Worm (Caenorhabditis elegans) whole organism, early embryonic: ENCODE results near the gene ptrg-1.

Experiments used
- ama-1 ChIP-seq: fragments of 150-350 bp; optimal IDR thresholded peaks from 2 replicates; lab custom pipeline; 2014
- ceh-36 ChIP-seq: sonication (generic microtip); optimal IDR thresholded peaks from 2 replicates; lab custom pipeline; 2016; ENCODE audit warnings: missing genetic modification characterization, inconsistent platforms, missing compliant biosample characterization
- flt-1 ChIP-seq: fragments of 200-800 bp; sonication (Bioruptor generic); IDR thresholded peaks from 2 replicates; pipeline ENCODE4 v1.3.6; 2022; ENCODE audit warnings: missing genetic modification characterization, missing compliant biosample characterization
- hmbx-1 ChIP-seq: sonication (generic microtip); optimal IDR thresholded peaks from 2 replicates; lab custom pipeline; 2016; ENCODE audit warnings: mild to moderate bottlenecking, missing genetic modification characterization, missing compliant biosample characterization
- pes-1 ChIP-seq: fragments of 200-800 bp; sonication (Bioruptor generic); IDR thresholded peaks from 2 replicates; pipeline ENCODE4 v1.3.6; 2022; ENCODE audit warnings: missing genetic modification reagents, missing genetic modification characterization, missing compliant biosample characterization
- tbx-11 ChIP-seq: fragments of 200-800 bp; sonication (Bioruptor generic); IDR thresholded peaks from 2 replicates; pipeline ENCODE4 v1.3.6; 2022; ENCODE audit warnings: missing genetic modification characterization, missing compliant biosample characterization

- no peak for TF ChIP-seq ceh-36
- no peak for TF ChIP-seq flt-1
- no peak for TF ChIP-seq ama-1 (lab: Kevin White, UChicago)
- TF ChIP-seq pes-1 (GFP tag; lab: Robert Waterston, UW), result no peak
- TF ChIP-seq tbx-11, result no peak
- no peak for TF ChIP-seq hmbx-1 (tag; lab: Kevin White, UChicago)
Observed at ce11 chrIV:10180133-10180749, 14.0 kb downstream of the ptrg-1 start, which contains the start of gene gta-1.
